Fruit fly (Drosophila melanogaster): ENCODE measurements around the gene Nedd4.

The Nedd4 gene

DNA sequence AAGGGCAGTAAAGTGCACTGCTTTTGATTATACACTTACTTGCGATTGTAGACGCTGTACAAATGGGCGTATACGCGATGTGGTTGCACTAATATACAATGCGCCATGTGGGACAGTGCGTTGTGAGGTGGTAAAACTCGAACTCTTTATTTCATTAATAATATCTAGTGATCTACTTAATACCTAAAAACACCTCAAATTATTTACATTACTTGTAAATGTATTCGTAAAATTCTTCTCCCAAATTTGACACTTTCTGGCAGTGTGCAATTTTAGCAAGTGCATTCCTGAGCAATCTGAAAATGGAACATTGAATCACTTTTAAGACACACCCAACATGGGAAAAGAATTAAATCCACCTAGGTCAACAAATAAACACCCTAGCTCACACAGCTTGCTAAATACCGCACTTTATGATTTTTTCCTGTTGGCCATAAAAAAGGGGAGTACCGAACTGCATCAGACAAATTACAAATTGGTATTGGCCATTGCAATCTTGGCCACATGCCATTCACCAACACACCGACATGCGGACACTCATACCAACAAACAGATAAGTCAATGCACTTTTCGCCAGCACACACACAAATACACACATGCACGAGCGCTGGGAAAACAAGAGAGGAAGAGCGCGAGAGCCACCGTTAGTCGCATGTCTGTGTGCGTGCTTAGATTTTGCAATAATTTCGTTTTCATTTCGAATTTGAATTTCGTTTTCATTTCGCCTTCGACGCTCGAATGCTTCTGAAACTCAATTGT, 30.8 kb upstream of the Nedd4 start:
- TF ChIP-seq CG7372 (GFP tag; IDR thresholded peaks at IDR 0.05) (peak; percentile 58; the same call in 1 of the 2 replicates), cg (GFP tag; optimal IDR thresholded peaks at IDR 0.05) (peak; percentile 15), Hsf (GFP tag; optimal IDR thresholded peaks at IDR 0.05) (no peak)

DNA sequence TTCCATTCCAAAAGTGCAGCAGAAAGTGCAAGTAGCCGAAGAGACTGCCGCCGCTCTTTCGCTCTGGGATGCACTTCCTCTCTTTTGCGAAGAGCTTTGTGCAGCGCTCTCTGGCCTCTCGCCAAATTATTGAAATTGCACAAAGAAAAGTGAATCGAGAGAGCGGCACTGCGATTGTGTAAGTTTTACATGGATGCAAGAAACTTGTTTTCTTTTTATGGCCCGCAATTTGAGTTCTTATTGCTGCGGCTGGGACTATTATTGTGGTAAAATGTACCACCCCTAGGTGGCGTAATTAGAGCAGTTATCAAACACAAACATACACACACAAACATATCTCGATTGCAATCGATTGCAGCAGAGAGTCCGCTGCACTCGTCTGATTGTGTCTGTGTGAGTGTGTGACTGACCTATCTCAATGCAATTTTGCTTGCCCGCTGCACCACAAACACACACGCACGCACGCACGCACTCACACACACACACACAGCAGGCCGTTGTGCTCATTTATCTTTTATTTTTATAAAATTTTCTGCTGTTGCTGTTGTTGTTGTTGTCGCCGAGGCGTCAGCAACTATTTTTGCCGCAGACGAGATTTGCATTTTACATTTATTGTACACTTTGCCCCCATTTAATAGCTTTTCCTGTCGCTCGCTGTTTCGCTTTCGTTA, 29.4 kb upstream of the Nedd4 start:
- TF ChIP-seq cg (GFP tag; optimal IDR thresholded peaks at IDR 0.05) (peak; percentile 64), bsh (GFP tag; optimal IDR thresholded peaks at IDR 0.05) (peak in 1 of 2 experiments; percentile 24), vnd (GFP tag; IDR thresholded peaks at IDR 0.05; ENCODE audit: partially characterized antibody) (0 out of 3 replicates have a peak, but pooled peaks have one; percentile 11), CTCF (GFP tag; optimal IDR thresholded peaks at IDR 0.05) (peak; percentile 28), z (GFP tag; IDR thresholded peaks at IDR 0.05) (0 out of 3 replicates have a peak, but pooled peaks have one; percentile 36), sens (GFP tag) (peak; percentile 10), CG10543 (GFP tag; optimal IDR thresholded peaks at IDR 0.05) (no peak), aop (GFP tag; IDR thresholded peaks at IDR 0.05) (no peak), CG6175 (GFP tag; IDR thresholded peaks at IDR 0.05) (no peak), nom (GFP tag; optimal IDR thresholded peaks at IDR 0.05) (peak; percentile 43), Atf-2 (GFP tag; optimal IDR thresholded peaks at IDR 0.05) (no peak), ranshi (GFP tag; IDR thresholded peaks at IDR 0.05) (no peak), CG43689 (GFP tag; IDR thresholded peaks at IDR 0.05) (no peak), wor (GFP tag; IDR thresholded peaks at IDR 0.05) (no peak), h (optimal IDR thresholded peaks at IDR 0.05) (no peak), CG4360 (GFP tag; IDR thresholded peaks at IDR 0.05) (peak; percentile 42; the same call in 1 of the 2 replicates), CG11723 (GFP tag; optimal IDR thresholded peaks at IDR 0.05) (no peak), Drgx (GFP tag; IDR thresholded peaks at IDR 0.05) (peak; percentile 38), Hsf (GFP tag; optimal IDR thresholded peaks at IDR 0.05) (no peak), Trl (optimal IDR thresholded peaks at IDR 0.05) (peak in 1 of 2 experiments; percentile 28), Trl (GFP tag; optimal IDR thresholded peaks at IDR 0.05) (no peak), CG15479 (GFP tag; optimal IDR thresholded peaks at IDR 0.05) (peak; percentile 76)

DNA sequence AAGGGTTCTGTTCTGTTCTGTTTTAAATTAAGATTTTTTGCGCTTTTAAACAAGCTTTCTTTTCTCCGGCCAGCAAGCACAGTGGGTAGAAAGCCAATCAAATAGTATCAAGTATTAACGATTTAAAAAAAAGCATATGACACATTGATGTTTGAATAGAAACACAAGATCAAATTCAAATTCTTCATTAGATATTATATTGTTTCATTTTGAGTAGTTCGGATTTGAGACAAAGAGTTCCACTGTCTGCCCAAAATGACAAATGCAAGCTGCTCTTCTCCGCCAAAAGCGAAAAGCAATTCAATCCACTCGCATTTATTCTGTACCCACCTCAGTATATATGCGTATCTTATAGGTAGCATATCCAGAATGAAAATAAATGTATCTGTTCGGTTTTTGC, 27.6 kb upstream of the Nedd4 start:
- TF ChIP-seq Oli (tag; optimal IDR thresholded peaks at IDR 0.05), result no peak
- TF ChIP-seq zfh1 (GFP tag; IDR thresholded peaks at IDR 0.05), result 0 out of 3 replicates have a peak, but pooled peaks have one; percentile 41
- TF ChIP-seq inv (GFP tag; IDR thresholded peaks at IDR 0.05; ENCODE audit: partially characterized antibody), result no peak
- TF ChIP-seq CG2129 (GFP tag; IDR thresholded peaks at IDR 0.05; ENCODE audit: partially characterized antibody), result no peak
- peak; percentile 79 for TF ChIP-seq sens (GFP tag)
- TF ChIP-seq Drgx (GFP tag; IDR thresholded peaks at IDR 0.05), result peak; percentile 60
- TF ChIP-seq da (GFP tag; optimal IDR thresholded peaks at IDR 0.05), result no peak
- TF ChIP-seq lbe (GFP tag; optimal IDR thresholded peaks at IDR 0.05), result peak; percentile 77
- TF ChIP-seq Hr39 (optimal IDR thresholded peaks at IDR 0.05), result no peak
- TF ChIP-seq CG3847 (GFP tag; IDR thresholded peaks at IDR 0.05), result no peak
- no peak for TF ChIP-seq CG6791 (GFP tag; IDR thresholded peaks at IDR 0.05; ENCODE audit: partially characterized antibody)
- TF ChIP-seq slbo (GFP tag; IDR thresholded peaks at IDR 0.05), result peak; percentile 21; the same call in 1 of the 2 replicates
- TF ChIP-seq Sox102F (GFP tag; optimal IDR thresholded peaks at IDR 0.05), result peak; percentile 3
- no peak for TF ChIP-seq CG1603 (tag; optimal IDR thresholded peaks at IDR 0.05)
- no peak for TF ChIP-seq CG7745 (tag; optimal IDR thresholded peaks at IDR 0.05)
- no peak for TF ChIP-seq Aef1 (GFP tag; IDR thresholded peaks at IDR 0.05)
- TF ChIP-seq CG4617 (GFP tag; optimal IDR thresholded peaks at IDR 0.05; ENCODE audit: borderline replicate concordance), result no peak
- TF ChIP-seq otp (GFP tag; IDR thresholded peaks at IDR 0.05), result no peak
- no peak for TF ChIP-seq HmgD (GFP tag; optimal IDR thresholded peaks at IDR 0.05)
- no peak for TF ChIP-seq CG17328 (GFP tag; IDR thresholded peaks at IDR 0.05)
- TF ChIP-seq Antp (GFP tag; optimal IDR thresholded peaks at IDR 0.05), result no peak
- no peak for TF ChIP-seq ssp (GFP tag; IDR thresholded peaks at IDR 0.05)
- no peak for TF ChIP-seq Xbp1 (GFP tag; optimal IDR thresholded peaks at IDR 0.05)
- TF ChIP-seq Pdp1 (GFP tag; optimal IDR thresholded peaks at IDR 0.05), result no peak
- TF ChIP-seq phol (tag; optimal IDR thresholded peaks at IDR 0.05), result no peak
- no peak for TF ChIP-seq Ets65A (GFP tag)
- TF ChIP-seq sd (tag; optimal IDR thresholded peaks at IDR 0.05), result no peak
